Worm (Caenorhabditis elegans) whole organism, midembryonic: Measurements from ENCODE around the gene alh-1.

Experiments used
- T22C8.4 ChIP-seq: fragments of 200-800 bp; sonication (Bioruptor generic); IDR thresholded peaks from 2 replicates; pipeline ENCODE4 v1.3.6; 2022; ENCODE audit warnings: missing genetic modification characterization, missing compliant biosample characterization
- cog-1 ChIP-seq: sonication (generic microtip); optimal IDR thresholded peaks from 2 replicates; lab custom pipeline; 2016; ENCODE audit warnings: missing genetic modification characterization, missing compliant biosample characterization
- flt-1 ChIP-seq: fragments of 200-800 bp; sonication (Bioruptor generic); IDR thresholded peaks from 2 replicates; pipeline ENCODE4 v1.3.6; 2022; ENCODE audit warnings: missing genetic modification characterization, missing compliant biosample characterization
- klf-2 ChIP-seq: fragments of 200-800 bp; sonication (Bioruptor generic); conservative IDR thresholded peaks from 2 replicates; pipeline ENCODE4 v1.3.6; 2022; ENCODE audit warnings: missing genetic modification reagents, missing genetic modification characterization, missing compliant biosample characterization
- med-1 ChIP-seq: sonication (generic microtip); optimal IDR thresholded peaks from 2 replicates; lab custom pipeline; 2017; ENCODE audit warnings: missing genetic modification characterization, mild to moderate bottlenecking, missing compliant biosample characterization, antibody characterized with exemption, missing genetic modification reagents; ENCODE audit not compliant: insufficient read depth
- ref-1 ChIP-seq: fragments of 200-800 bp; sonication (Bioruptor generic); conservative IDR thresholded peaks from 2 replicates; pipeline ENCODE4 v1.3.6; 2022; ENCODE audit warnings: missing genetic modification reagents, missing genetic modification characterization, missing compliant biosample characterization
- tab-1 ChIP-seq: fragments of 200-800 bp; sonication (Bioruptor generic); IDR thresholded peaks from 2 replicates; pipeline ENCODE4 v1.3.6; 2022; ENCODE audit warnings: missing genetic modification characterization, missing compliant biosample characterization
- ztf-23 ChIP-seq: fragments of 200-800 bp; sonication (Bioruptor generic); IDR thresholded peaks from 2 replicates; pipeline ENCODE4 v1.3.6; 2022; ENCODE audit warnings: missing genetic modification reagents, missing genetic modification characterization, missing compliant biosample characterization
- ztf-29 ChIP-seq: fragments of 200-800 bp; sonication (Bioruptor generic); IDR thresholded peaks from 2 replicates; pipeline ENCODE4 v1.3.6; 2022; ENCODE audit warnings: missing genetic modification reagents, missing genetic modification characterization, missing compliant biosample characterization

DNA sequence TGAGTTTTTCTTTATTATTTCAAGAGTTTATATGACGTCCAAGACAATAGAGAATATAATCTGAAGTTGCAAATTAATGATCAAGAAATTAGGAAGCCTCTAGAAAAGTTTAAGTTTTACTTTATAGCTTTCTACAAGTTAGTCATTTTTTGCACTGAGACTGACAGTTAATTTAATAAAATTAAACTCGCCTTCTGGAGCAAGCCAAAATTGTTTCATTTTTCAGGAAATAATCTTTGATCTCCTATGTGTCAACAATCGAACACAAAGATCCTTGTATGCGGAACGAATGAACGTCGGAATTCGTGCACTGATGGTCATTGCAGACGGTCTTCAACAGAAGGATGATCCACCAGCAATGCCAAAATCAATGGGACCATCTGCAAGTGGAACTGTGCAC lies 34.8 kb downstream of the alh-1 start:
- TF ChIP-seq flt-1 (GFP tag; lab: Robert Waterston, UW) (no peak), T22C8.4 (GFP tag; lab: Robert Waterston, UW) (no peak), tab-1 (GFP tag; lab: Robert Waterston, UW) (no peak), klf-2 (GFP tag; lab: Robert Waterston, UW) (no peak), ref-1 (no peak), med-1 (GFP tag; lab: Kevin White, UChicago) (no peak), cog-1 (tag; lab: Kevin White, UChicago) (no peak), ztf-29 (GFP tag; lab: Robert Waterston, UW) (no peak), ztf-23 (GFP tag; lab: Robert Waterston, UW) (no peak)
